Worm (Caenorhabditis elegans): ENCODE results near the gene R03A10.5.
A peak's percentile ranks its signal among the peaks of the same experiment; 100 is the strongest.

The R03A10.5 gene

DNA sequence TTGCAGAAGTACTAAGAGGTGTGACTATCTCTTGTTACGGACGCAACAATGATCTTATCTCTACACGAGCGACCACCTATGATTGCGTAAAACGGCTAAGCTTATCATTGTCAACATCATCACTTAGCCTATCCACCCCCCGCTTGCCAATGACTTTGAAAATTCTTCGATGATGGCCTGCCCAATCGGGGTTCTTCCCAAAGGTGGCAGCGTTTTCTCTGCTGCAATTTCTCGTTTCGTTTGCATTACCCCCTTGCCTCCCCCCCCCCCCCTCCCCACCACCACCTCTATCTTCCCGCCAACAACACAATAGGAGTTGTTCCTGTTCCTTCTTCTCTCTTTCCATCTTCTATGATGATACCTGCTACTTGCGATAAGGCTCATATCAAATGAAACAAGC lies 40.6 kb downstream of the R03A10.5 start:
- TF ChIP-seq ZK546.5 (tag; optimal IDR thresholded peaks at IDR 0.05) (no peak), elt-1 (tag; optimal IDR thresholded peaks at IDR 0.05) (peak; percentile 14), egl-27 (tag; optimal IDR thresholded peaks at IDR 0.05) (no peak), zag-1 (tag; optimal IDR thresholded peaks at IDR 0.05) (no peak), elt-3 (tag; optimal IDR thresholded peaks at IDR 0.05) (peak in 1 of 3 experiments; percentile 49), nhr-76 (tag; optimal IDR thresholded peaks at IDR 0.05) (no peak), nfya-1 (tag; optimal IDR thresholded peaks at IDR 0.05; ENCODE audit: insufficient read depth) (no peak), lin-39 (tag; optimal IDR thresholded peaks at IDR 0.05) (no peak)

DNA sequence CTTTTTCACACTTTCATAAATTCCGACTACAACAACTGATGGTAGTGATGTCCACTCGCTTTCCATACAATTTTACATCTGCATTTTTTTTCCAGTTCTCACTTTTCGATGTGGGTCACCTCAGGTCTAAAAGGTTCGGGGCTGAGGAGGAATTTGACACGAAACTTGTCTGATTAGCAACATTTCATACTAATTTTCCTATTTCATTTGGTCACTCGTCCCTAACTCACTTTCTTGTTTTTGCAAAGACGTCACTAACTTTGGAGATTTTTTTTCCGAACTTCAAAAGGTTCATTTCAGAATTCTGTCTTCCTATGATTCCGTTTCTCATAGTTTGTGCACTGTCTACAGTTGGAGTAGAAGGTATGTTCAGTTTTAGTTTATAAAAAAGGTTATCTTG lies 41.3 kb downstream of the R03A10.5 start, which contains the start of gene H13N06.2:
Gene H13N06.2 (plus strand): TSS at position 301 of the 400 bp plus-strand sequence.
- TF ChIP-seq jun-1 (tag; optimal IDR thresholded peaks at IDR 0.05): no peak
- no peak for TF ChIP-seq fkh-2 (tag; optimal IDR thresholded peaks at IDR 0.05)
- no peak for TF ChIP-seq zag-1 (tag; optimal IDR thresholded peaks at IDR 0.05)
- no peak for TF ChIP-seq ceh-28 (tag; optimal IDR thresholded peaks at IDR 0.05)

DNA sequence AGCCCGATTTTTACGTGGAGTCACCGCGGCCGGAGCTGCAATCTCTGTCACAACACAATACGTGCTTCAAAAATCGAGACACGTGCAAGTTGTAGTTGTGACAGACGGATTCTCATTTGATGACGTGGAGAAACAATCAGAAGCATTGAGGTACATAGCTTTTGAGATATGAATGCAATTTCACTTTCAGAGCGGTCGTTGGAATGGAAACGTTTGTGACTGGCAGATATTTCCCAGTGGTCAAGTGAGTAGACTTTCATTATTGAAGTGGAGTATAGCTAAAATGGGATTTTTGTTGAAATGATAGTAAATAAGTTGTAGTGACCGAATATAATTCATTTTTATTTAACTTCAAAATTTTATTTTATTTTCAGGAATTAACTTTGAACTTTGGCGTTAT lies 44.6 kb downstream of the R03A10.5 start:
- TF ChIP-seq skn-1 (tag; optimal IDR thresholded peaks at IDR 0.05): no peak
- TF ChIP-seq ceh-28 (tag; optimal IDR thresholded peaks at IDR 0.05): no peak
- TF ChIP-seq nhr-11 (tag; optimal IDR thresholded peaks at IDR 0.05): no peak
- TF ChIP-seq nhr-28 (tag; optimal IDR thresholded peaks at IDR 0.05): no peak
- TF ChIP-seq nfya-1 (tag; optimal IDR thresholded peaks at IDR 0.05; ENCODE audit: insufficient read depth): no peak
- no peak for TF ChIP-seq fkh-2 (tag; optimal IDR thresholded peaks at IDR 0.05)
- no peak for TF ChIP-seq lsy-12 (tag; optimal IDR thresholded peaks at IDR 0.05)
- no peak for TF ChIP-seq R02D3.7 (tag; optimal IDR thresholded peaks at IDR 0.05)
- TF ChIP-seq elt-2 (tag; optimal IDR thresholded peaks at IDR 0.05): no peak
- no peak for TF ChIP-seq nhr-67 (tag; optimal IDR thresholded peaks at IDR 0.05)
- TF ChIP-seq nhr-23 (tag; optimal IDR thresholded peaks at IDR 0.05): no peak
- no peak for TF ChIP-seq lin-15B (tag; optimal IDR thresholded peaks at IDR 0.05)
- no peak for TF ChIP-seq aly-2 (tag; optimal IDR thresholded peaks at IDR 0.05)
- TF ChIP-seq snpc-4 (tag; optimal IDR thresholded peaks at IDR 0.05): no peak
- no peak for TF ChIP-seq zag-1 (tag; optimal IDR thresholded peaks at IDR 0.05)
- no peak for TF ChIP-seq elt-1 (tag; optimal IDR thresholded peaks at IDR 0.05)
- no peak for TF ChIP-seq pqm-1 (tag; optimal IDR thresholded peaks at IDR 0.05)
- no peak for TF ChIP-seq egl-5 (tag; optimal IDR thresholded peaks at IDR 0.05)

DNA sequence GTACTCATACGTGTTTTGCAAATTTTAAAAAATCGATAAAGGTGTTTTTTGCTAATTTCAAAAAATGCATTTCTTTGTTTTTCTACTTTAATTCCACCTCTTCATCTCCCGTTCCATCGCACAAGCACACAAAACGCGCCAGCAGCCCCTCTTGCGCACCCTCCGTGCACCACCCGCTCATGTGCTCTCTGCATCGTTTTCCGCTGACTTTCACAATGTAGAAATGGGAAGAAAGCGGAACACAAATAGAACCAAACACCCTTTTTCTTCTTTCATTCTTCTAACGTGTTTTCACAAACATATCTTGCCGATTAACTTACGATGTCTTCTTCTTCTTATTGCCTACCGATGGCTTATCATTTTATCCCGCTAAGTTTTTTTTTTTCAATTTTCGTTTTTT lies 46.2 kb downstream of the R03A10.5 start:
- TF ChIP-seq unc-39 (tag; optimal IDR thresholded peaks at IDR 0.05) (no peak), ceh-9 (tag; optimal IDR thresholded peaks at IDR 0.05) (no peak), ZK546.5 (tag; optimal IDR thresholded peaks at IDR 0.05) (no peak), fkh-2 (tag; optimal IDR thresholded peaks at IDR 0.05) (no peak), tbx-2 (tag; optimal IDR thresholded peaks at IDR 0.05) (peak; percentile 68), nhr-23 (tag; optimal IDR thresholded peaks at IDR 0.05) (peak; percentile 29), zag-1 (tag; optimal IDR thresholded peaks at IDR 0.05) (no peak), eor-1 (tag; optimal IDR thresholded peaks at IDR 0.05) (no peak), nhr-25 (tag; optimal IDR thresholded peaks at IDR 0.05) (no peak), fos-1 (tag; optimal IDR thresholded peaks at IDR 0.05) (no peak), pha-4 (tag; optimal IDR thresholded peaks at IDR 0.05) (peak; percentile 69), nhr-28 (tag; optimal IDR thresholded peaks at IDR 0.05) (no peak), nhr-77 (tag; optimal IDR thresholded peaks at IDR 0.05) (peak; percentile 35), fkh-10 (GFP tag; optimal IDR thresholded peaks at IDR 0.05) (peak; percentile 19), pqm-1 (tag; optimal IDR thresholded peaks at IDR 0.05) (peak; percentile 43), R02D3.7 (tag; optimal IDR thresholded peaks at IDR 0.05) (peak; percentile 18), nhr-237 (tag; optimal IDR thresholded peaks at IDR 0.05) (no peak), elt-3 (tag; optimal IDR thresholded peaks at IDR 0.05) (no peak), daf-12 (tag; optimal IDR thresholded peaks at IDR 0.05) (no peak), elt-1 (tag; optimal IDR thresholded peaks at IDR 0.05) (peak; percentile 3), ztf-4 (tag; optimal IDR thresholded peaks at IDR 0.05) (no peak), sea-2 (GFP tag; optimal IDR thresholded peaks at IDR 0.05) (no peak), aly-2 (tag; optimal IDR thresholded peaks at IDR 0.05) (no peak), nhr-12 (tag; optimal IDR thresholded peaks at IDR 0.05) (no peak), mdl-1 (tag; optimal IDR thresholded peaks at IDR 0.05) (peak; percentile 2), egl-5 (tag; optimal IDR thresholded peaks at IDR 0.05) (peak; percentile 74), egl-27 (tag; optimal IDR thresholded peaks at IDR 0.05) (no peak), ama-1 (optimal IDR thresholded peaks at IDR 0.05) (peak; percentile 67), skn-1 (tag; optimal IDR thresholded peaks at IDR 0.05) (peak; percentile 52), nfya-1 (tag; optimal IDR thresholded peaks at IDR 0.05; ENCODE audit: insufficient read depth) (peak; percentile 78), nhr-67 (tag; optimal IDR thresholded peaks at IDR 0.05) (no peak), jun-1 (tag; optimal IDR thresholded peaks at IDR 0.05) (peak; percentile 36), lin-15B (tag; optimal IDR thresholded peaks at IDR 0.05) (peak; percentile 61), nhr-43 (tag; optimal IDR thresholded peaks at IDR 0.05; ENCODE audit: poor library complexity, severe bottlenecking) (peak; percentile 63), nhr-76 (tag; optimal IDR thresholded peaks at IDR 0.05) (no peak), mml-1 (tag; optimal IDR thresholded peaks at IDR 0.05) (no peak), lin-39 (tag; optimal IDR thresholded peaks at IDR 0.05) (peak; percentile 83), ztf-11 (tag; optimal IDR thresholded peaks at IDR 0.05) (no peak), nhr-11 (tag; optimal IDR thresholded peaks at IDR 0.05) (no peak), unc-62 (GFP tag; optimal IDR thresholded peaks at IDR 0.05) (no peak), ceh-16 (tag; optimal IDR thresholded peaks at IDR 0.05) (no peak)

All from whole organism, L3 larva.